Worm (Caenorhabditis elegans) whole organism, mixed stage, embryonic: ENCODE measurements around the gene W09B6.4.

Source experiments
- M03D4.4 ChIP-seq: sonication (generic microtip); optimal IDR thresholded peaks from 2 replicates; lab custom pipeline; 2017; ENCODE audit warnings: mild to moderate bottlenecking, missing genetic modification characterization, missing compliant biosample characterization
- bed-3 ChIP-seq: fragments of 200-800 bp; sonication (Bioruptor generic); optimal IDR thresholded peaks from 3 replicates; lab custom pipeline; 2018; ENCODE audit warnings: mild to moderate bottlenecking, missing genetic modification characterization, moderate library complexity, missing compliant biosample characterization
- blmp-1 ChIP-seq: fragments of 150-350 bp; optimal IDR thresholded peaks from 2 replicates; lab custom pipeline; 2014; ENCODE audit warnings: missing biosample characterization, missing genetic modification characterization
- ceh-39 ChIP-seq: fragments of 150-350 bp; optimal IDR thresholded peaks from 2 replicates; lab custom pipeline; 2014; ENCODE audit warnings: missing biosample characterization, missing genetic modification characterization
- ceh-43 ChIP-seq: fragments of 200-800 bp; sonication (Bioruptor generic); optimal IDR thresholded peaks from 2 replicates; lab custom pipeline; 2018; ENCODE audit warnings: mild to moderate bottlenecking, missing genetic modification characterization, moderate library complexity, missing compliant biosample characterization
- ceh-83 ChIP-seq: fragments of 200-800 bp; sonication (Bioruptor generic); optimal IDR thresholded peaks from 2 replicates; lab custom pipeline; 2018; ENCODE audit warnings: mild to moderate bottlenecking, missing genetic modification characterization, missing compliant biosample characterization
- ces-1 ChIP-seq: fragments of 150-350 bp; optimal IDR thresholded peaks from 2 replicates; lab custom pipeline; 2014; ENCODE audit warnings: missing biosample characterization, missing genetic modification reagents, missing genetic modification characterization
- cnd-1 ChIP-seq: fragments of 200-800 bp; sonication (Bioruptor generic); optimal IDR thresholded peaks from 2 replicates; lab custom pipeline; 2018; ENCODE audit warnings: mild to moderate bottlenecking, missing genetic modification characterization, missing compliant biosample characterization
- drap-1 ChIP-seq: fragments of 200-800 bp; sonication (Bioruptor generic); optimal IDR thresholded peaks from 3 replicates; lab custom pipeline; 2018; ENCODE audit warnings: mild to moderate bottlenecking, missing genetic modification characterization, missing compliant biosample characterization
- elt-1 ChIP-seq: sonication (generic microtip); optimal IDR thresholded peaks from 2 replicates; lab custom pipeline; 2017; ENCODE audit warnings: missing genetic modification characterization, mild to moderate bottlenecking, missing compliant biosample characterization, antibody characterized with exemption, moderate library complexity, borderline replicate concordance; ENCODE audit not compliant: insufficient read depth
- elt-3 ChIP-seq: fragments of 150-350 bp; optimal IDR thresholded peaks from 2 replicates; lab custom pipeline; 2014; ENCODE audit warnings: missing biosample characterization, missing genetic modification characterization
- flh-1 ChIP-seq: fragments of 200-800 bp; sonication (Bioruptor generic); optimal IDR thresholded peaks from 2 replicates; lab custom pipeline; 2018; ENCODE audit warnings: mild to moderate bottlenecking, missing genetic modification characterization, moderate library complexity, missing compliant biosample characterization
- ham-2 ChIP-seq: fragments of 200-800 bp; sonication (Bioruptor generic); optimal IDR thresholded peaks from 2 replicates; lab custom pipeline; 2018; ENCODE audit warnings: mild to moderate bottlenecking, missing genetic modification characterization, missing compliant biosample characterization
- hlh-1 ChIP-seq: fragments of 150-350 bp; optimal IDR thresholded peaks from 2 replicates; lab custom pipeline; 2014; ENCODE audit warnings: missing biosample characterization, missing genetic modification reagents, missing genetic modification characterization
- lin-13 ChIP-seq: fragments of 150-350 bp; optimal IDR thresholded peaks from 2 replicates; lab custom pipeline; 2014; ENCODE audit warnings: missing biosample characterization, missing genetic modification characterization
- lin-32 ChIP-seq: fragments of 200-800 bp; sonication (Bioruptor generic); optimal IDR thresholded peaks from 2 replicates; lab custom pipeline; 2018; ENCODE audit warnings: mild to moderate bottlenecking, missing genetic modification characterization, missing compliant biosample characterization
- lsy-2 ChIP-seq: fragments of 150-350 bp; optimal IDR thresholded peaks from 2 replicates; lab custom pipeline; 2014; ENCODE audit warnings: missing biosample characterization, missing genetic modification characterization
- mab-5 ChIP-seq: fragments of 150-350 bp; optimal IDR thresholded peaks from 2 replicates; lab custom pipeline; 2014; ENCODE audit warnings: missing biosample characterization, missing genetic modification characterization
- mep-1 ChIP-seq: fragments of 150-350 bp; optimal IDR thresholded peaks from 2 replicates; lab custom pipeline; 2017; ENCODE audit warnings: missing biosample characterization, missing genetic modification reagents, missing genetic modification characterization, inconsistent platforms
- mls-2 ChIP-seq: sonication (generic microtip); optimal IDR thresholded peaks from 2 replicates; lab custom pipeline; 2016; ENCODE audit warnings: mild to moderate bottlenecking, missing genetic modification characterization, moderate library complexity, missing compliant biosample characterization
- nhr-12 ChIP-seq: fragments of 150-350 bp; optimal IDR thresholded peaks from 2 replicates; lab custom pipeline; 2014; ENCODE audit warnings: missing biosample characterization, missing genetic modification characterization
- nhr-2 ChIP-seq: fragments of 150-350 bp; optimal IDR thresholded peaks from 2 replicates; lab custom pipeline; 2014; ENCODE audit warnings: missing biosample characterization, missing genetic modification characterization
- nhr-237 ChIP-seq: fragments of 150-350 bp; optimal IDR thresholded peaks from 2 replicates; lab custom pipeline; 2014; ENCODE audit warnings: missing biosample characterization, missing genetic modification characterization
- nhr-28 ChIP-seq: fragments of 150-350 bp; optimal IDR thresholded peaks from 2 replicates; lab custom pipeline; 2014; ENCODE audit warnings: missing biosample characterization, missing genetic modification characterization
- nhr-76 ChIP-seq: sonication (generic microtip); optimal IDR thresholded peaks from 2 replicates; lab custom pipeline; 2017; ENCODE audit warnings: missing biosample characterization, missing genetic modification characterization
- pha-4 ChIP-seq: fragments of 150-350 bp; optimal IDR thresholded peaks from 2 replicates; lab custom pipeline; 2018; ENCODE audit warnings: missing biosample characterization, missing genetic modification reagents, missing genetic modification characterization
- snpc-4 ChIP-seq: fragments of 150-350 bp; optimal IDR thresholded peaks from 2 replicates; lab custom pipeline; 2014; ENCODE audit warnings: missing biosample characterization, missing genetic modification characterization
- sptf-1 ChIP-seq: sonication (generic microtip); optimal IDR thresholded peaks from 2 replicates; lab custom pipeline; 2017; ENCODE audit warnings: mild to moderate bottlenecking, missing genetic modification characterization, moderate library complexity, missing compliant biosample characterization
- tbx-8 ChIP-seq: fragments of 200-800 bp; sonication (Bioruptor generic); optimal IDR thresholded peaks from 2 replicates; lab custom pipeline; 2018; ENCODE audit warnings: mild to moderate bottlenecking, missing genetic modification characterization, moderate library complexity, missing compliant biosample characterization
- unc-120 ChIP-seq: sonication (generic microtip); optimal IDR thresholded peaks from 2 replicates; lab custom pipeline; 2017; ENCODE audit warnings: missing genetic modification characterization, missing compliant biosample characterization; ENCODE audit not compliant: poor library complexity, severe bottlenecking
- unc-39 ChIP-seq: fragments of 150-350 bp; optimal IDR thresholded peaks from 2 replicates; lab custom pipeline; 2014; ENCODE audit warnings: missing biosample characterization, missing genetic modification characterization
- unc-62 ChIP-seq: fragments of 150-350 bp; optimal IDR thresholded peaks from 2 replicates; lab custom pipeline; 2014; ENCODE audit warnings: missing biosample characterization, missing genetic modification reagents, missing genetic modification characterization
- zip-8 ChIP-seq: fragments of 150-350 bp; optimal IDR thresholded peaks from 2 replicates; lab custom pipeline; 2014; ENCODE audit warnings: missing biosample characterization, missing genetic modification characterization
- ztf-11 ChIP-seq: fragments of 150-350 bp; optimal IDR thresholded peaks from 2 replicates; lab custom pipeline; 2014; ENCODE audit warnings: missing biosample characterization, missing genetic modification characterization

Gene W09B6.4

ce11 chrII:1085546-1085945 lies 55.1 kb downstream of the W09B6.4 start:
- TF ChIP-seq mls-2 (tag; lab: Kevin White, UChicago) (no peak), elt-1 (tag; lab: Kevin White, UChicago) (no peak), drap-1 (GFP tag; lab: Kevin White, UChicago) (no peak), mab-5 (tag; lab: Kevin White, UChicago) (no peak), unc-120 (tag; lab: Kevin White, UChicago) (no peak), snpc-4 (no peak), nhr-2 (tag; lab: Kevin White, UChicago) (no peak), nhr-237 (tag; lab: Kevin White, UChicago) (no peak), nhr-28 (tag; lab: Kevin White, UChicago) (no peak), ham-2 (no peak), flh-1 (GFP tag; lab: Kevin White, UChicago) (no peak), M03D4.4 (no peak), mep-1 (tag; lab: Kevin White, UChicago) (no peak)
- TF ChIP-seq, all 35 proteins: peak for 0

ce11 chrII:1084899-1085298 lies 55.7 kb downstream of the W09B6.4 start:
- no peak for TF ChIP-seq ceh-83 (GFP tag; lab: Kevin White, UChicago)
- peak; percentile 75 for TF ChIP-seq hlh-1 (tag; lab: Kevin White, UChicago)
- TF ChIP-seq cnd-1 (tag; lab: Kevin White, UChicago): no peak
- no peak for TF ChIP-seq lin-13
- no peak for TF ChIP-seq nhr-237 (tag; lab: Kevin White, UChicago)
- TF ChIP-seq nhr-12 (tag; lab: Kevin White, UChicago): no peak
- no peak for TF ChIP-seq drap-1 (GFP tag; lab: Kevin White, UChicago)
- peak; percentile 13 for TF ChIP-seq unc-120 (tag; lab: Kevin White, UChicago)
- no peak for TF ChIP-seq bed-3
- no peak for TF ChIP-seq nhr-28 (tag; lab: Kevin White, UChicago)
- no peak for TF ChIP-seq unc-39 (tag; lab: Kevin White, UChicago)
- TF ChIP-seq ces-1 (GFP tag; lab: Kevin White, UChicago): peak; percentile 6
- TF ChIP-seq lsy-2 (tag; lab: Kevin White, UChicago): no peak
- TF ChIP-seq pha-4 (tag; lab: Kevin White, UChicago): no peak
- TF ChIP-seq lin-32 (GFP tag; lab: Kevin White, UChicago): no peak
- TF ChIP-seq elt-3 (tag; lab: Kevin White, UChicago): no peak
- no peak for TF ChIP-seq ztf-11 (tag; lab: Kevin White, UChicago)
- TF ChIP-seq mls-2 (tag; lab: Kevin White, UChicago): no peak
- TF ChIP-seq sptf-1 (tag; lab: Kevin White, UChicago): no peak
- peak; percentile 71 for TF ChIP-seq unc-62 (GFP tag; lab: Kevin White, UChicago)
- TF ChIP-seq snpc-4: no peak
- TF ChIP-seq ceh-43 (GFP tag; lab: Kevin White, UChicago): no peak
- TF ChIP-seq zip-8: no peak

DNA sequence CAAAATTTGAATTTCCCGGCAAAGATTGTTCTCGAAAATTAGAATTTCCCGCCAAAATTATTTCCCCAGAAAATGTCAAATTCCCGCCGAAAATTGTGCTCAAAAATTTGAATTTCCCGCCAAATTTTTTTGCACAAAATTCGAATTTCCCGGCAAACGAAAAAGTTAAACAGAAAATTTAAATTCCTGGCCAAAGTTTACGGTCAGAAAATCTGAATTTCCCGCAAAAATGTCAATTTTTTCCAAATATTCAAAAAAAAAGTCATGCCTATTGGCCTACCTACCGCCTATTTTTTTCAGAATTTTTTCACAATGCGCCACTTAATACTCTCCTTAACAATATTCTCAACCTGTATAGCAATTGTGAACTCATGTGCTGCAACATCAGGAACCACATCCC lies 57.8 kb downstream of the W09B6.4 start, which contains the start of gene K02E7.1:
Gene K02E7.1 (plus strand): TSS at position 301 of the 400 bp plus-strand sequence.
- TF ChIP-seq drap-1 (GFP tag; lab: Kevin White, UChicago) (no peak), ham-2 (no peak), snpc-4 (no peak), nhr-237 (tag; lab: Kevin White, UChicago) (no peak), blmp-1 (tag; lab: Kevin White, UChicago) (no peak), nhr-12 (tag; lab: Kevin White, UChicago) (no peak), mab-5 (tag; lab: Kevin White, UChicago) (no peak), sptf-1 (tag; lab: Kevin White, UChicago) (no peak), zip-8 (no peak), elt-1 (tag; lab: Kevin White, UChicago) (no peak), ceh-39 (tag; lab: Kevin White, UChicago) (no peak), pha-4 (tag; lab: Kevin White, UChicago) (no peak), elt-3 (tag; lab: Kevin White, UChicago) (no peak), tbx-8 (no peak), mep-1 (tag; lab: Kevin White, UChicago) (no peak), nhr-76 (tag; lab: Kevin White, UChicago) (no peak), nhr-2 (tag; lab: Kevin White, UChicago) (no peak)
